Fruit fly (Drosophila melanogaster) whole organism, embryonic: ENCODE measurements around the gene gro.
A peak's percentile ranks its signal among the peaks of the same experiment; 100 is the strongest.

Experiments used
- Abd-B ChIP-seq: fragments of 200-800 bp; sonication (Bioruptor generic); optimal IDR thresholded peaks from 2 replicates; lab custom pipeline; 2018; ENCODE audit warnings: missing biosample characterization, mild to moderate bottlenecking, missing genetic modification characterization, moderate library complexity
- Ada2b ChIP-seq: fragments of 200-800 bp; sonication (Bioruptor generic); IDR thresholded peaks from 2 replicates; pipeline ENCODE4 v1.3.6; 2022; ENCODE audit warnings: missing biosample characterization, missing genetic modification characterization
- Atf-2 ChIP-seq: fragments of 200-800 bp; sonication (Bioruptor generic); optimal IDR thresholded peaks from 2 replicates; lab custom pipeline; 2016; ENCODE audit warnings: missing biosample characterization, missing genetic modification characterization
- C15 ChIP-seq: fragments of 200-800 bp; sonication (Bioruptor generic); IDR thresholded peaks from 3 replicates; pipeline ENCODE4 v1.3.6; 2022; ENCODE audit warnings: missing biosample characterization, missing genetic modification characterization
- CG10654 ChIP-seq: fragments of 200-800 bp; sonication (Bioruptor generic); optimal IDR thresholded peaks from 2 replicates; lab custom pipeline; 2016; ENCODE audit warnings: missing biosample characterization, missing genetic modification characterization
- CG11696 ChIP-seq: fragments of 200-800 bp; sonication (Bioruptor generic); IDR thresholded peaks from 2 replicates; pipeline ENCODE4 v1.3.6; 2022; ENCODE audit warnings: missing biosample characterization, missing genetic modification characterization
- CG12104 ChIP-seq: fragments of 200-800 bp; sonication (Bioruptor generic); optimal IDR thresholded peaks from 3 replicates; lab custom pipeline; 2016; ENCODE audit warnings: missing biosample characterization, missing genetic modification characterization
- CG12299 ChIP-seq: fragments of 200-800 bp; sonication (Bioruptor generic); optimal IDR thresholded peaks from 2 replicates; lab custom pipeline; 2018; ENCODE audit warnings: missing biosample characterization, mild to moderate bottlenecking, missing genetic modification characterization
- CG15514 ChIP-seq: fragments of 200-800 bp; sonication (Bioruptor generic); optimal IDR thresholded peaks from 3 replicates; lab custom pipeline; 2017; ENCODE audit warnings: missing biosample characterization, missing genetic modification characterization, mild to moderate bottlenecking, moderate library complexity, missing genetic modification reagents
- CG15696 ChIP-seq: fragments of 200-800 bp; sonication (Bioruptor generic); optimal IDR thresholded peaks from 2 replicates; lab custom pipeline; 2019; ENCODE audit warnings: missing biosample characterization, mild to moderate bottlenecking, missing genetic modification characterization, moderate library complexity
- CG1602 ChIP-seq: fragments of 200-800 bp; sonication (Bioruptor generic); optimal IDR thresholded peaks from 3 replicates; lab custom pipeline; 2016; ENCODE audit warnings: missing biosample characterization, missing genetic modification characterization
- CG17829 ChIP-seq: fragments of 200-800 bp; optimal IDR thresholded peaks from 2 replicates; lab custom pipeline; 2019; ENCODE audit warnings: missing biosample characterization, mild to moderate bottlenecking, missing genetic modification characterization, moderate library complexity
- CG2678 ChIP-seq: fragments of 200-800 bp; sonication (Bioruptor generic); optimal IDR thresholded peaks from 3 replicates; lab custom pipeline; 2019; ENCODE audit warnings: missing biosample characterization, mild to moderate bottlenecking, missing genetic modification characterization, moderate library complexity
- CG31365 ChIP-seq: fragments of 200-800 bp; sonication (Bioruptor generic); optimal IDR thresholded peaks from 2 replicates; lab custom pipeline; 2018; ENCODE audit warnings: missing biosample characterization, mild to moderate bottlenecking, missing genetic modification characterization
- CG31441 ChIP-seq: fragments of 200-800 bp; sonication (Bioruptor generic); IDR thresholded peaks from 2 replicates; pipeline ENCODE4 v1.3.6; 2022; ENCODE audit warnings: missing biosample characterization, missing genetic modification characterization
- CG34422 ChIP-seq: fragments of 200-800 bp; sonication (Bioruptor generic); IDR thresholded peaks from 3 replicates; pipeline ENCODE4 v1.3.6; 2022; ENCODE audit warnings: missing biosample characterization, missing genetic modification characterization
- CG4820 ChIP-seq: fragments of 200-800 bp; sonication (Bioruptor generic); optimal IDR thresholded peaks from 3 replicates; lab custom pipeline; 2016; ENCODE audit warnings: missing biosample characterization, missing genetic modification characterization
- CG6254 ChIP-seq: fragments of 200-800 bp; sonication (Bioruptor generic); optimal IDR thresholded peaks from 3 replicates; lab custom pipeline; 2017; ENCODE audit warnings: mild to moderate bottlenecking, missing biosample characterization, missing genetic modification reagents, missing genetic modification characterization
- CG6813 ChIP-seq: fragments of 200-800 bp; sonication (Bioruptor generic); optimal IDR thresholded peaks from 2 replicates; lab custom pipeline; 2017; ENCODE audit warnings: missing biosample characterization, missing genetic modification characterization, mild to moderate bottlenecking, moderate library complexity, missing genetic modification reagents
- CG7271 ChIP-seq: fragments of 200-800 bp; sonication (Bioruptor generic); optimal IDR thresholded peaks from 2 replicates; lab custom pipeline; 2018; ENCODE audit warnings: missing biosample characterization, mild to moderate bottlenecking, missing genetic modification characterization, moderate library complexity
- CG8765 ChIP-seq: fragments of 200-800 bp; sonication (Bioruptor generic); IDR thresholded peaks from 2 replicates; pipeline ENCODE4 v1.3.6; 2022; ENCODE audit warnings: missing biosample characterization, missing genetic modification characterization
- CG9215 ChIP-seq: fragments of 200-800 bp; sonication (Bioruptor generic); IDR thresholded peaks from 2 replicates; pipeline ENCODE4 v1.3.6; 2022; ENCODE audit warnings: missing biosample characterization, missing genetic modification characterization
- CTCF ChIP-seq: fragments of 200-800 bp; sonication (Bioruptor generic); optimal IDR thresholded peaks from 2 replicates; lab custom pipeline; 2017; ENCODE audit warnings: missing biosample characterization, mild to moderate bottlenecking, missing genetic modification characterization, moderate library complexity
- Chrac-16 ChIP-seq: fragments of 200-800 bp; sonication (Bioruptor generic); optimal IDR thresholded peaks from 3 replicates; lab custom pipeline; 2016; ENCODE audit warnings: missing biosample characterization, missing genetic modification characterization
- Dip3 ChIP-seq: fragments of 200-800 bp; sonication (Bioruptor generic); optimal IDR thresholded peaks from 3 replicates; lab custom pipeline; 2016; ENCODE audit warnings: missing biosample characterization, missing genetic modification characterization
- Dref ChIP-seq: fragments of 200-800 bp; sonication (Bioruptor generic); IDR thresholded peaks from 2 replicates; pipeline ENCODE4 v1.3.6; 2022; ENCODE audit warnings: missing biosample characterization, missing genetic modification characterization
- E2f2 ChIP-seq: fragments of 200-800 bp; sonication (Bioruptor generic); IDR thresholded peaks from 2 replicates; pipeline ENCODE4 v1.3.6; 2022; ENCODE audit warnings: missing biosample characterization, missing genetic modification characterization
- Ets97D ChIP-seq: fragments of 200-800 bp; sonication (Bioruptor generic); optimal IDR thresholded peaks from 3 replicates; lab custom pipeline; 2016; ENCODE audit warnings: missing biosample characterization, missing genetic modification characterization
- Fer1 ChIP-seq: fragments of 200-800 bp; sonication (Bioruptor generic); optimal IDR thresholded peaks from 2 replicates; lab custom pipeline; 2017; ENCODE audit warnings: missing biosample characterization, mild to moderate bottlenecking, missing genetic modification characterization
- Nf-YA ChIP-seq: fragments of 200-800 bp; sonication (Bioruptor generic); IDR thresholded peaks from 2 replicates; pipeline ENCODE4 v1.3.6; 2022; ENCODE audit warnings: missing biosample characterization, missing genetic modification characterization
- Six4 ChIP-seq: fragments of 200-800 bp; sonication (Bioruptor generic); optimal IDR thresholded peaks from 2 replicates; lab custom pipeline; 2016; ENCODE audit warnings: missing biosample characterization, missing genetic modification characterization
- Xrp1 ChIP-seq: fragments of 200-800 bp; sonication (Bioruptor generic); IDR thresholded peaks from 2 replicates; pipeline ENCODE4 v1.3.6; 2022; ENCODE audit warnings: missing biosample characterization, missing genetic modification characterization
- chif ChIP-seq, 2 experiments: fragments of 200-800 bp; sonication (Bioruptor generic); optimal IDR thresholded peaks; 3 replicates each; lab custom pipeline; 2016; ENCODE audit warnings: missing biosample characterization in 2 of 2, missing genetic modification characterization in 2 of 2
- crc ChIP-seq: fragments of 200-800 bp; sonication (Bioruptor generic); optimal IDR thresholded peaks from 2 replicates; lab custom pipeline; 2016; ENCODE audit warnings: missing biosample characterization, missing genetic modification characterization
- dan ChIP-seq: fragments of 200-800 bp; sonication (Bioruptor generic); IDR thresholded peaks from 2 replicates; pipeline ENCODE4 v1.3.6; 2022; ENCODE audit warnings: missing biosample characterization, missing genetic modification characterization
- danr ChIP-seq: fragments of 200-800 bp; sonication (Bioruptor generic); IDR thresholded peaks from 2 replicates; pipeline ENCODE4 v1.3.6; 2022; ENCODE audit warnings: missing biosample characterization, missing genetic modification characterization
- grau ChIP-seq: fragments of 200-800 bp; optimal IDR thresholded peaks from 3 replicates; lab custom pipeline; 2019; ENCODE audit warnings: missing biosample characterization, mild to moderate bottlenecking, missing genetic modification characterization, moderate library complexity
- hkb ChIP-seq, 2 experiments: fragments of 200-800 bp in 1 of 2; fragments of >200 bp in 1 of 2; sonication (Bioruptor generic) in 1 of 2; IDR thresholded peaks in 1 of 2; optimal IDR thresholded peaks in 1 of 2; 2 replicates each; pipeline versions ENCODE4 v1.3.6 to Lab custom; 2017 to 2022; ENCODE audit warnings: missing biosample characterization in 1 of 2, missing genetic modification characterization in 1 of 2
- ind ChIP-seq: fragments of 200-800 bp; sonication (Bioruptor generic); optimal IDR thresholded peaks from 3 replicates; lab custom pipeline; 2016; ENCODE audit warnings: missing biosample characterization, missing genetic modification characterization
- insv ChIP-seq, 2 experiments: fragments of 200-800 bp; sonication (Bioruptor generic); optimal IDR thresholded peaks; 3 replicates each; lab custom pipeline; 2016 to 2018; ENCODE audit warnings: missing biosample characterization in 2 of 2, missing genetic modification characterization in 2 of 2
- lbe ChIP-seq: fragments of 200-800 bp; sonication (Bioruptor generic); optimal IDR thresholded peaks from 2 replicates; lab custom pipeline; 2016; ENCODE audit warnings: missing biosample characterization, mild to moderate bottlenecking, missing genetic modification characterization
- odd ChIP-seq: fragments of 200-800 bp; sonication (Bioruptor generic); optimal IDR thresholded peaks from 2 replicates; lab custom pipeline; 2017; ENCODE audit warnings: missing biosample characterization, mild to moderate bottlenecking, missing genetic modification characterization
- org-1 ChIP-seq: fragments of 200-800 bp; sonication (Bioruptor generic); optimal IDR thresholded peaks from 2 replicates; lab custom pipeline; 2017; ENCODE audit warnings: missing biosample characterization, missing genetic modification characterization
- phol ChIP-seq: fragments of 200-800 bp; sonication (Bioruptor generic); optimal IDR thresholded peaks from 3 replicates; lab custom pipeline; 2018; ENCODE audit warnings: missing biosample characterization, mild to moderate bottlenecking, missing genetic modification characterization, moderate library complexity
- pnt ChIP-seq: fragments of 200-800 bp; sonication (Bioruptor generic); optimal IDR thresholded peaks from 3 replicates; lab custom pipeline; 2016; ENCODE audit warnings: missing biosample characterization, missing genetic modification characterization
- pum ChIP-seq: fragments of 200-800 bp; sonication (Bioruptor generic); optimal IDR thresholded peaks from 2 replicates; lab custom pipeline; 2016; ENCODE audit warnings: missing biosample characterization, missing genetic modification characterization
- slbo ChIP-seq: fragments of 200-800 bp; sonication (Bioruptor generic); IDR thresholded peaks from 2 replicates; pipeline ENCODE4 v1.3.6; 2022; ENCODE audit warnings: missing biosample characterization, missing genetic modification characterization
- so ChIP-seq: fragments of 200-800 bp; sonication (Bioruptor generic); IDR thresholded peaks from 3 replicates; pipeline ENCODE4 v1.3.6; 2022; ENCODE audit warnings: missing biosample characterization, missing genetic modification characterization
- toy ChIP-seq: fragments of 200-800 bp; sonication (Bioruptor generic); IDR thresholded peaks from 2 replicates; pipeline ENCODE4 v1.3.6; 2022; ENCODE audit warnings: missing biosample characterization, missing genetic modification characterization
- yki ChIP-seq: fragments of >200 bp; optimal IDR thresholded peaks from 3 replicates; lab custom pipeline; 2018
- zfh2 ChIP-seq: fragments of 200-800 bp; sonication (Bioruptor generic); optimal IDR thresholded peaks from 2 replicates; lab custom pipeline; 2016; ENCODE audit warnings: missing biosample characterization, missing genetic modification characterization

The gro gene

DNA sequence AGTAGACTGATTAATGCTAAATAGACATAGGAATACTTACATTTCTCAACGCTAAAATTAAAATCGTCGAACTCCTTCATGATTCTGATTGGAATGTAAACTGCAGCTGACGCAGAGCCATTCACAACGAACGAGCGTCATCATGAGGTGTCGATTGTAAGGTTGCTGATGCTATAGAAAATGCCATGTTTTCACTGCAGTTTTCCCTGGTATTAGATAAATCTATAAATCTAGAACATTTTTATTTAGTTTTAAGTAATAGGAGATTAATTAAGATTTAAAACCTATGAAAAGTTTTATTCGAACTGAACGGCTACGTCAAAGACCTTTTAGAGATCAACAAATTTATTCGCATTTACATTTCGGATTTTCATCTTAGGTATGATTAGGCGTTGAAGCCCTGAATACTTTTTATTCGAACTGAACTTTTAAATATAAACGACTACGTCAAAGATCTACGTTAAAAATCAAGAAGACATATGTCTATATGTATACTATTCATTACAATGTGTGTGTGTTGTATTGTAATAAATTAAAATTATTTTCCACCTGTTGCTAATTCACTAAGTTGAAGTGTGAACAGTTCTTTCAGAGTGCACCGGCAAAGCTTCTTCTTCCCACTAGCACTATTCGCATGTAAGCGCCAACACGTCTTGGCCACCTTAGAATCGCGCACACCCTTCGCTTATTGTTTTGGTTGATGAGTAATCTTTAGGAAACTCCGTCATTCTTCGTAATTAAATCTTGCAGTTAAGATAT is 10.8 kb downstream of the gro start, which contains the start of the genes Exo84 and Vps2 (continued):
- TF ChIP-seq crc (GFP tag; lab: Kevin White, UChicago): no peak
- peak; percentile 66 for TF ChIP-seq CG34422 (GFP tag; lab: Robert Waterston, UW)
- TF ChIP-seq CG31365 (tag; lab: Kevin White, UChicago): no peak
- TF ChIP-seq CG4820 (GFP tag; lab: Kevin White, UChicago): peak; percentile 14
- TF ChIP-seq pnt (GFP tag; lab: Kevin White, UChicago): peak; percentile 53
- TF ChIP-seq Six4 (GFP tag; lab: Kevin White, UChicago): no peak
- TF ChIP-seq Ets97D (GFP tag; lab: Kevin White, UChicago): peak; percentile 21
- TF ChIP-seq Abd-B (GFP tag; lab: Kevin White, UChicago): peak; percentile 67
- TF ChIP-seq danr: no peak
- peak; percentile 67 for TF ChIP-seq CG9215 (GFP tag; lab: Robert Waterston, UW)
- peak; percentile 9 for TF ChIP-seq chif (GFP tag; optimal IDR thresholded peaks at IDR 0.05; lab: Kevin White, UChicago)
- TF ChIP-seq CG15514 (GFP tag; lab: Kevin White, UChicago): no peak
- TF ChIP-seq CG17829 (tag; lab: Kevin White, UChicago): peak; percentile 32
- TF ChIP-seq phol (tag; lab: Kevin White, UChicago): peak; percentile 66
- peak; percentile 67 for TF ChIP-seq grau (tag; lab: Kevin White, UChicago)
- 0 out of 2 replicates have a peak, but pooled peaks have one; percentile 6 for TF ChIP-seq Dref (GFP tag; lab: Robert Waterston, UW)
- peak; percentile 38 for TF ChIP-seq Chrac-16 (GFP tag; lab: Kevin White, UChicago)
- no peak for TF ChIP-seq so
- no peak for TF ChIP-seq C15 (GFP tag; lab: Robert Waterston, UW)
- no peak for TF ChIP-seq CG31441 (GFP tag; lab: Robert Waterston, UW)
- TF ChIP-seq lbe (GFP tag; lab: Kevin White, UChicago): no peak
- TF ChIP-seq odd: no peak
- peak; percentile 57 for TF ChIP-seq ind
- peak; percentile 26 for TF ChIP-seq CG12104
- TF ChIP-seq CG6813 (GFP tag; lab: Kevin White, UChicago): no peak
- TF ChIP-seq Xrp1 (GFP tag; lab: Robert Waterston, UW): 0 out of 2 replicates have a peak, but pooled peaks have one; percentile 9
- peak; percentile 30 to 93 for TF ChIP-seq insv (GFP tag; optimal IDR thresholded peaks at IDR 0.05; lab: Kevin White, UChicago)
- TF ChIP-seq CG2678 (tag; lab: Kevin White, UChicago): no peak
- peak; percentile 14 for TF ChIP-seq Atf-2 (GFP tag; lab: Kevin White, UChicago)
- no peak for TF ChIP-seq hkb (optimal IDR thresholded peaks at IDR 0.05; lab: Kevin White, UChicago)
- TF ChIP-seq hkb (GFP tag; IDR thresholded peaks at IDR 0.05; lab: Robert Waterston, UW): no peak
- no peak for TF ChIP-seq Fer1 (GFP tag; lab: Kevin White, UChicago)
- no peak for TF ChIP-seq CG10654
- peak; percentile 91 for TF ChIP-seq yki (lab: Kevin White, UChicago)
- peak; percentile 16 for TF ChIP-seq Dip3 (GFP tag; lab: Kevin White, UChicago)
- no peak for TF ChIP-seq CG11696 (GFP tag; lab: Robert Waterston, UW)
- TF ChIP-seq CG15696 (tag; lab: Kevin White, UChicago): peak; percentile 61
- no peak for TF ChIP-seq CG12299 (tag; lab: Kevin White, UChicago)
- TF ChIP-seq pum (GFP tag; lab: Kevin White, UChicago): peak; percentile 22
- TF ChIP-seq CTCF (GFP tag; lab: Kevin White, UChicago): no peak
- peak; percentile 63 for TF ChIP-seq zfh2
- TF ChIP-seq CG7271: no peak
- no peak for TF ChIP-seq toy (GFP tag; lab: Robert Waterston, UW)
- no peak for TF ChIP-seq E2f2 (GFP tag; lab: Robert Waterston, UW)
- no peak for TF ChIP-seq org-1 (GFP tag; lab: Kevin White, UChicago)
- TF ChIP-seq slbo: peak; percentile 56
- TF ChIP-seq CG8765 (GFP tag; lab: Robert Waterston, UW): no peak
- TF ChIP-seq Nf-YA (GFP tag; lab: Robert Waterston, UW): no peak
- peak; percentile 59 for TF ChIP-seq CG1602
- TF ChIP-seq dan (GFP tag; lab: Robert Waterston, UW): no peak
- TF ChIP-seq CG6254 (GFP tag; lab: Kevin White, UChicago): no peak
- no peak for TF ChIP-seq Ada2b (GFP tag; lab: Robert Waterston, UW)
